Worm (Caenorhabditis elegans) whole organism, L3 larva: Measurements from ENCODE around the gene Y37H2A.10.

ENCODE experiments used
- R02D3.7 ChIP-seq: fragments of 150-350 bp; optimal IDR thresholded peaks from 2 replicates; lab custom pipeline; 2014; ENCODE audit warnings: missing biosample characterization, missing genetic modification characterization
- ZK546.5 ChIP-seq: sonication (generic microtip); optimal IDR thresholded peaks from 2 replicates; lab custom pipeline; 2017; ENCODE audit warnings: missing biosample characterization, missing genetic modification characterization
- aly-2 ChIP-seq: fragments of 150-350 bp; optimal IDR thresholded peaks from 2 replicates; lab custom pipeline; 2014; ENCODE audit warnings: missing biosample characterization, missing genetic modification characterization
- ama-1 ChIP-seq: fragments of 150-350 bp; optimal IDR thresholded peaks from 2 replicates; lab custom pipeline; 2018
- ceh-16 ChIP-seq: sonication (generic microtip); optimal IDR thresholded peaks from 2 replicates; lab custom pipeline; 2017; ENCODE audit warnings: missing biosample characterization, missing genetic modification characterization
- ceh-28 ChIP-seq: fragments of 150-350 bp; optimal IDR thresholded peaks from 2 replicates; lab custom pipeline; 2014; ENCODE audit warnings: missing biosample characterization, missing genetic modification reagents, missing genetic modification characterization
- ceh-9 ChIP-seq: sonication (generic microtip); optimal IDR thresholded peaks from 2 replicates; lab custom pipeline; 2018; ENCODE audit warnings: missing biosample characterization, missing genetic modification characterization
- daf-12 ChIP-seq: fragments of 150-350 bp; optimal IDR thresholded peaks from 2 replicates; lab custom pipeline; 2014; ENCODE audit warnings: missing biosample characterization, missing genetic modification reagents, missing genetic modification characterization
- egl-27 ChIP-seq: sonication (generic microtip); optimal IDR thresholded peaks from 4 replicates; lab custom pipeline; 2017; ENCODE audit warnings: missing biosample characterization, missing genetic modification reagents, missing genetic modification characterization
- elt-1 ChIP-seq: fragments of 150-350 bp; optimal IDR thresholded peaks from 2 replicates; lab custom pipeline; 2014; ENCODE audit warnings: missing biosample characterization, missing genetic modification characterization
- elt-3 ChIP-seq, 3 experiments: fragments of 150-350 bp in 1 of 3; sonication (generic microtip) in 2 of 3; optimal IDR thresholded peaks; 2 replicates in 2 of 3; 4 replicates in 1 of 3; lab custom pipeline; 2014 to 2017; ENCODE audit warnings: missing biosample characterization in 3 of 3, missing genetic modification characterization in 3 of 3
- eor-1 ChIP-seq, 2 experiments: fragments of 150-350 bp; optimal IDR thresholded peaks; 2 replicates each; lab custom pipeline; 2014 to 2018; ENCODE audit warnings: missing biosample characterization in 2 of 2, missing genetic modification characterization in 2 of 2
- fkh-10 ChIP-seq: sonication (generic microtip); optimal IDR thresholded peaks from 2 replicates; lab custom pipeline; 2017; ENCODE audit warnings: missing biosample characterization, missing genetic modification reagents, missing genetic modification characterization
- fos-1 ChIP-seq: fragments of 150-350 bp; optimal IDR thresholded peaks from 2 replicates; lab custom pipeline; 2014; ENCODE audit warnings: missing biosample characterization, missing genetic modification characterization
- hmg-11 ChIP-seq: sonication (generic microtip); optimal IDR thresholded peaks from 2 replicates; lab custom pipeline; 2016; ENCODE audit warnings: missing genetic modification characterization, missing compliant biosample characterization
- lsy-12 ChIP-seq: sonication (generic microtip); optimal IDR thresholded peaks from 2 replicates; lab custom pipeline; 2016; ENCODE audit warnings: mild to moderate bottlenecking, missing genetic modification characterization, missing compliant biosample characterization
- mdl-1 ChIP-seq: fragments of 150-350 bp; optimal IDR thresholded peaks from 2 replicates; lab custom pipeline; 2014; ENCODE audit warnings: missing biosample characterization, missing genetic modification characterization
- mml-1 ChIP-seq: fragments of 150-350 bp; sonication (generic microtip); optimal IDR thresholded peaks from 3 replicates; lab custom pipeline; 2014; ENCODE audit warnings: missing biosample characterization, missing genetic modification characterization
- nfya-1 ChIP-seq: sonication (generic microtip); optimal IDR thresholded peaks from 2 replicates; lab custom pipeline; 2017; ENCODE audit warnings: missing genetic modification characterization, mild to moderate bottlenecking, missing compliant biosample characterization, antibody characterized with exemption, moderate library complexity; ENCODE audit not compliant: insufficient read depth
- nhr-11 ChIP-seq: fragments of 150-350 bp; optimal IDR thresholded peaks from 2 replicates; lab custom pipeline; 2014; ENCODE audit warnings: missing biosample characterization, missing genetic modification characterization
- nhr-12 ChIP-seq: fragments of 150-350 bp; optimal IDR thresholded peaks from 2 replicates; lab custom pipeline; 2014; ENCODE audit warnings: missing biosample characterization, missing genetic modification characterization
- nhr-23 ChIP-seq: fragments of 150-350 bp; optimal IDR thresholded peaks from 2 replicates; lab custom pipeline; 2014; ENCODE audit warnings: missing biosample characterization, missing genetic modification reagents, missing genetic modification characterization
- nhr-237 ChIP-seq: fragments of 150-350 bp; optimal IDR thresholded peaks from 2 replicates; lab custom pipeline; 2014; ENCODE audit warnings: missing biosample characterization, missing genetic modification characterization
- nhr-28 ChIP-seq: fragments of 150-350 bp; optimal IDR thresholded peaks from 2 replicates; lab custom pipeline; 2014; ENCODE audit warnings: missing biosample characterization, missing genetic modification characterization
- nhr-67 ChIP-seq: fragments of 150-350 bp; optimal IDR thresholded peaks from 2 replicates; lab custom pipeline; 2014; ENCODE audit warnings: missing biosample characterization, missing genetic modification characterization
- nhr-76 ChIP-seq: fragments of 150-350 bp; sonication (generic microtip); optimal IDR thresholded peaks from 5 replicates; lab custom pipeline; 2014; ENCODE audit warnings: missing biosample characterization, missing genetic modification characterization
- nhr-77 ChIP-seq: fragments of 150-350 bp; optimal IDR thresholded peaks from 2 replicates; lab custom pipeline; 2014; ENCODE audit warnings: missing biosample characterization, missing genetic modification characterization
- pha-4 ChIP-seq: fragments of 150-350 bp; optimal IDR thresholded peaks from 2 replicates; lab custom pipeline; 2014; ENCODE audit warnings: missing biosample characterization, missing genetic modification reagents, missing genetic modification characterization
- sea-2 ChIP-seq: fragments of 150-350 bp; sonication (generic microtip); optimal IDR thresholded peaks from 4 replicates; lab custom pipeline; 2014; ENCODE audit warnings: missing biosample characterization, missing genetic modification reagents, missing genetic modification characterization
- skn-1 ChIP-seq: fragments of 150-350 bp; optimal IDR thresholded peaks from 2 replicates; lab custom pipeline; 2014; ENCODE audit warnings: missing biosample characterization, missing genetic modification characterization
- snpc-4 ChIP-seq: fragments of 150-350 bp; optimal IDR thresholded peaks from 2 replicates; lab custom pipeline; 2014; ENCODE audit warnings: missing biosample characterization, missing genetic modification characterization
- unc-39 ChIP-seq: sonication (generic microtip); optimal IDR thresholded peaks from 4 replicates; lab custom pipeline; 2017; ENCODE audit warnings: missing biosample characterization, missing genetic modification characterization
- unc-62 ChIP-seq: fragments of 150-350 bp; sonication (generic microtip); optimal IDR thresholded peaks from 4 replicates; lab custom pipeline; 2014; ENCODE audit warnings: missing biosample characterization, missing genetic modification reagents, missing genetic modification characterization
- zag-1 ChIP-seq: fragments of 150-350 bp; optimal IDR thresholded peaks from 2 replicates; lab custom pipeline; 2014; ENCODE audit warnings: missing biosample characterization, missing genetic modification characterization
- ztf-11 ChIP-seq: fragments of 150-350 bp; optimal IDR thresholded peaks from 2 replicates; lab custom pipeline; 2014; ENCODE audit warnings: missing biosample characterization, missing genetic modification characterization

Y37H2A.10 gene

ce11 chrV:18109449-18109848 lies 29.3 kb upstream of the Y37H2A.10 start:
- no peak for TF ChIP-seq daf-12 (tag; lab: Kevin White, UChicago)

- TF ChIP-seq mml-1 (tag; lab: Kevin White, UChicago) (no peak), nhr-12 (tag; lab: Kevin White, UChicago) (no peak), ceh-16 (tag; lab: Kevin White, UChicago) (no peak), nhr-67 (tag; lab: Kevin White, UChicago) (no peak), ztf-11 (tag; lab: Kevin White, UChicago) (no peak), eor-1 (tag; optimal IDR thresholded peaks at IDR 0.05; lab: Kevin White, UChicago) (no peak), aly-2 (tag; lab: Kevin White, UChicago) (no peak), zag-1 (tag; lab: Kevin White, UChicago) (no peak), skn-1 (no peak), snpc-4 (no peak), unc-62 (GFP tag; lab: Kevin White, UChicago) (no peak), daf-12 (tag; lab: Kevin White, UChicago) (no peak), elt-3 (tag; optimal IDR thresholded peaks at IDR 0.05; lab: Kevin White, UChicago) (no peak)
Observed at ce11 chrV:18123639-18124038, 15.2 kb upstream of the Y37H2A.10 start, which contains the start of gene fbxa-107. TSS of gene fbxa-107 (plus strand) at chrV:18123939.

- TF ChIP-seq fos-1 (tag; lab: Kevin White, UChicago): no peak
- no peak for TF ChIP-seq R02D3.7 (tag; lab: Kevin White, UChicago)
- no peak for TF ChIP-seq mml-1 (tag; lab: Kevin White, UChicago)
- TF ChIP-seq eor-1 (tag; optimal IDR thresholded peaks at IDR 0.05; lab: Kevin White, UChicago): no peak
- no peak for TF ChIP-seq skn-1
- TF ChIP-seq ZK546.5 (tag; lab: Kevin White, UChicago): no peak
- no peak for TF ChIP-seq nhr-76 (tag; lab: Kevin White, UChicago)
- TF ChIP-seq hmg-11 (tag; lab: Kevin White, UChicago): no peak
- no peak for TF ChIP-seq ceh-16 (tag; lab: Kevin White, UChicago)
- TF ChIP-seq elt-3 (tag; optimal IDR thresholded peaks at IDR 0.05; lab: Kevin White, UChicago): no peak
- no peak for TF ChIP-seq nhr-77 (tag; lab: Kevin White, UChicago)
- no peak for TF ChIP-seq mdl-1 (tag; lab: Kevin White, UChicago)
- TF ChIP-seq ceh-9 (tag; lab: Kevin White, UChicago): no peak
- TF ChIP-seq sea-2 (GFP tag; lab: Kevin White, UChicago): no peak
Observed at ce11 chrV:18125075-18125474, 13.7 kb upstream of the Y37H2A.10 start, which contains the start of gene fbxa-210. TSS of gene fbxa-210 (plus strand) at chrV:18125375.

ce11 chrV:18127192-18127591 lies 11.6 kb upstream of the Y37H2A.10 start, which contains the start of gene fbxa-211:
TSS of gene fbxa-211 (plus strand) at chrV:18127519.
- TF ChIP-seq nhr-23 (no peak), lsy-12 (tag; lab: Kevin White, UChicago) (no peak), nhr-237 (tag; lab: Kevin White, UChicago) (no peak), ceh-9 (tag; lab: Kevin White, UChicago) (no peak), elt-3 (tag; optimal IDR thresholded peaks at IDR 0.05; lab: Kevin White, UChicago) (no peak), ZK546.5 (tag; lab: Kevin White, UChicago) (no peak), nhr-77 (tag; lab: Kevin White, UChicago) (no peak), nfya-1 (tag; lab: Kevin White, UChicago) (no peak), nhr-67 (tag; lab: Kevin White, UChicago) (no peak), nhr-11 (tag; lab: Kevin White, UChicago) (no peak), daf-12 (tag; lab: Kevin White, UChicago) (no peak), R02D3.7 (tag; lab: Kevin White, UChicago) (no peak)

ce11 chrV:18128545-18128944 lies 10.2 kb upstream of the Y37H2A.10 start:
- TF ChIP-seq ceh-9 (tag; lab: Kevin White, UChicago) (no peak), fkh-10 (GFP tag; lab: Kevin White, UChicago) (no peak), pha-4 (tag; lab: Kevin White, UChicago) (no peak), nhr-28 (tag; lab: Kevin White, UChicago) (no peak), egl-27 (tag; lab: Kevin White, UChicago) (no peak), ama-1 (lab: Kevin White, UChicago) (no peak), elt-1 (tag; lab: Kevin White, UChicago) (no peak), ceh-28 (tag; lab: Kevin White, UChicago) (no peak), unc-39 (tag; lab: Kevin White, UChicago) (no peak), mdl-1 (tag; lab: Kevin White, UChicago) (no peak), snpc-4 (no peak), nhr-76 (tag; lab: Kevin White, UChicago) (no peak), nhr-23 (no peak), ztf-11 (tag; lab: Kevin White, UChicago) (no peak)
